Fruit fly (Drosophila melanogaster) whole organism, prepupa: Measurements from ENCODE around the gene NK7.1.

Experiments used
- Blimp-1 ChIP-seq: fragments of 200-800 bp; sonication (Bioruptor generic); optimal IDR thresholded peaks from 3 replicates; lab custom pipeline; 2017; ENCODE audit warnings: missing biosample characterization, missing genetic modification characterization, mild to moderate bottlenecking, moderate library complexity, missing genetic modification reagents
- CG10631 ChIP-seq: fragments of 200-800 bp; sonication (Bioruptor generic); optimal IDR thresholded peaks from 2 replicates; lab custom pipeline; 2016; ENCODE audit warnings: missing biosample characterization, missing genetic modification characterization
- CG10669 ChIP-seq: fragments of 200-800 bp; sonication (Bioruptor generic); optimal IDR thresholded peaks from 3 replicates; lab custom pipeline; 2018; ENCODE audit warnings: missing biosample characterization, mild to moderate bottlenecking, missing genetic modification characterization, moderate library complexity
- CG11294 ChIP-seq: fragments of 200-800 bp; sonication (Bioruptor generic); IDR thresholded peaks from 2 replicates; pipeline ENCODE4 v1.3.6; 2022; ENCODE audit warnings: missing biosample characterization, missing genetic modification characterization
- CG11762 ChIP-seq: fragments of 200-800 bp; sonication (Bioruptor generic); optimal IDR thresholded peaks from 3 replicates; lab custom pipeline; 2016; ENCODE audit warnings: missing biosample characterization, missing genetic modification characterization; ENCODE audit not compliant: insufficient read depth
- CG11902 ChIP-seq: fragments of 200-800 bp; sonication (Bioruptor generic); optimal IDR thresholded peaks from 3 replicates; lab custom pipeline; 2016; ENCODE audit warnings: missing biosample characterization, missing genetic modification characterization
- CG15336 ChIP-seq: fragments of 200-800 bp; sonication (Bioruptor generic); IDR thresholded peaks from 2 replicates; pipeline ENCODE4 v1.3.6; 2022; ENCODE audit warnings: missing biosample characterization, missing genetic modification characterization
- CG1621 ChIP-seq: fragments of 200-800 bp; sonication (Bioruptor generic); optimal IDR thresholded peaks from 3 replicates; lab custom pipeline; 2018; ENCODE audit warnings: missing biosample characterization, mild to moderate bottlenecking, missing genetic modification characterization
- CG16779 ChIP-seq: fragments of 200-800 bp; sonication (Bioruptor generic); optimal IDR thresholded peaks from 3 replicates; lab custom pipeline; 2017; ENCODE audit warnings: missing biosample characterization, mild to moderate bottlenecking, missing genetic modification characterization
- CG3032 ChIP-seq: fragments of 200-800 bp; optimal IDR thresholded peaks from 2 replicates; lab custom pipeline; 2019; ENCODE audit warnings: missing biosample characterization, mild to moderate bottlenecking, missing genetic modification characterization, moderate library complexity
- CG31627 ChIP-seq: fragments of 200-800 bp; sonication (Bioruptor generic); optimal IDR thresholded peaks from 3 replicates; lab custom pipeline; 2016; ENCODE audit warnings: missing biosample characterization, missing genetic modification characterization
- CG32006 ChIP-seq: fragments of 200-800 bp; sonication (Bioruptor generic); optimal IDR thresholded peaks from 3 replicates; lab custom pipeline; 2017; ENCODE audit warnings: missing biosample characterization, mild to moderate bottlenecking, missing genetic modification characterization
- CG3919 ChIP-seq: fragments of 200-800 bp; sonication (Bioruptor generic); optimal IDR thresholded peaks from 3 replicates; lab custom pipeline; 2016; ENCODE audit warnings: missing biosample characterization, missing genetic modification characterization
- CG6163 ChIP-seq: fragments of 200-800 bp; sonication (Bioruptor generic); IDR thresholded peaks from 3 replicates; pipeline ENCODE4 v1.3.6; 2022; ENCODE audit warnings: missing biosample characterization, missing genetic modification characterization
- CG6276 ChIP-seq: fragments of 200-800 bp; sonication (Bioruptor generic); optimal IDR thresholded peaks from 2 replicates; lab custom pipeline; 2017; ENCODE audit warnings: missing biosample characterization, mild to moderate bottlenecking, missing genetic modification characterization
- CG6792 ChIP-seq: fragments of 200-800 bp; sonication (Bioruptor generic); optimal IDR thresholded peaks from 3 replicates; lab custom pipeline; 2016; ENCODE audit warnings: missing biosample characterization, missing genetic modification characterization
- CG7368 ChIP-seq: fragments of 200-800 bp; sonication (Bioruptor generic); optimal IDR thresholded peaks from 3 replicates; lab custom pipeline; 2016; ENCODE audit warnings: missing biosample characterization, missing genetic modification characterization
- CG8119 ChIP-seq: fragments of 200-800 bp; sonication (Bioruptor generic); IDR thresholded peaks from 3 replicates; pipeline ENCODE4 v1.3.6; 2022; ENCODE audit warnings: missing biosample characterization, missing genetic modification characterization
- CG8632 ChIP-seq: fragments of 200-800 bp; sonication (Bioruptor generic); optimal IDR thresholded peaks from 3 replicates; lab custom pipeline; 2016; ENCODE audit warnings: missing biosample characterization, missing genetic modification characterization
- CG9139 ChIP-seq: fragments of 200-800 bp; sonication (Bioruptor generic); optimal IDR thresholded peaks from 3 replicates; lab custom pipeline; 2017; ENCODE audit warnings: missing biosample characterization, mild to moderate bottlenecking, missing genetic modification characterization
- Eip75B ChIP-seq: fragments of 200-800 bp; sonication (Bioruptor generic); optimal IDR thresholded peaks from 3 replicates; lab custom pipeline; 2016; ENCODE audit warnings: missing biosample characterization, missing genetic modification characterization
- Eip78C ChIP-seq: fragments of 200-800 bp; sonication (Bioruptor generic); peaks from one replicate; lab custom pipeline; 2016; ENCODE audit warnings: missing biosample characterization, missing genetic modification characterization
- Ets21C ChIP-seq: fragments of 200-800 bp; sonication (Bioruptor generic); optimal IDR thresholded peaks from 3 replicates; lab custom pipeline; 2016; ENCODE audit warnings: missing biosample characterization, missing genetic modification characterization
- Ets96B ChIP-seq: fragments of 200-800 bp; optimal IDR thresholded peaks from 2 replicates; lab custom pipeline; 2019; ENCODE audit warnings: missing biosample characterization, mild to moderate bottlenecking, missing genetic modification characterization, moderate library complexity
- Hr38 ChIP-seq: sonication (Bioruptor generic); optimal IDR thresholded peaks from 2 replicates; lab custom pipeline; 2016; ENCODE audit warnings: missing biosample characterization, missing genetic modification characterization
- Hr39 ChIP-seq: fragments of 200-800 bp; sonication (Bioruptor generic); optimal IDR thresholded peaks from 2 replicates; lab custom pipeline; 2016; ENCODE audit warnings: missing biosample characterization, missing genetic modification characterization
- Hr4 ChIP-seq: fragments of 200-800 bp; sonication (Bioruptor generic); optimal IDR thresholded peaks from 3 replicates; lab custom pipeline; 2016; ENCODE audit warnings: missing biosample characterization, missing genetic modification characterization
- Lpt ChIP-seq: fragments of 200-800 bp; sonication (Bioruptor generic); optimal IDR thresholded peaks from 3 replicates; lab custom pipeline; 2016; ENCODE audit warnings: missing biosample characterization, missing genetic modification characterization
- Met ChIP-seq: fragments of 200-800 bp; sonication (Bioruptor generic); optimal IDR thresholded peaks from 3 replicates; lab custom pipeline; 2016; ENCODE audit warnings: missing biosample characterization, missing genetic modification characterization
- OdsH ChIP-seq: fragments of 200-800 bp; sonication (Bioruptor generic); optimal IDR thresholded peaks from 3 replicates; lab custom pipeline; 2016; ENCODE audit warnings: missing biosample characterization, missing genetic modification characterization
- Smox ChIP-seq: fragments of 200-800 bp; sonication (Bioruptor generic); optimal IDR thresholded peaks from 3 replicates; lab custom pipeline; 2016; ENCODE audit warnings: missing biosample characterization, missing genetic modification characterization
- Sox102F ChIP-seq: fragments of 200-800 bp; sonication (Bioruptor generic); optimal IDR thresholded peaks from 2 replicates; lab custom pipeline; 2016; ENCODE audit warnings: missing biosample characterization, mild to moderate bottlenecking, missing genetic modification characterization
- Sox14 ChIP-seq: fragments of 200-800 bp; sonication (Bioruptor generic); optimal IDR thresholded peaks from 3 replicates; lab custom pipeline; 2016; ENCODE audit warnings: missing biosample characterization, missing genetic modification characterization
- Sox15 ChIP-seq: fragments of 200-800 bp; sonication (Bioruptor generic); optimal IDR thresholded peaks from 3 replicates; lab custom pipeline; 2016; ENCODE audit warnings: missing biosample characterization, missing genetic modification characterization
- achi ChIP-seq: fragments of 200-800 bp; sonication (Bioruptor generic); optimal IDR thresholded peaks from 3 replicates; lab custom pipeline; 2016; ENCODE audit warnings: missing biosample characterization, missing genetic modification characterization
- acj6 ChIP-seq: fragments of 200-800 bp; sonication (Bioruptor generic); optimal IDR thresholded peaks from 3 replicates; lab custom pipeline; 2016; ENCODE audit warnings: missing biosample characterization, missing genetic modification characterization
- cyc ChIP-seq: fragments of 200-800 bp; sonication (Bioruptor generic); optimal IDR thresholded peaks from 3 replicates; lab custom pipeline; 2016; ENCODE audit warnings: missing biosample characterization, missing genetic modification characterization
- dsx ChIP-seq: fragments of 200-800 bp; optimal IDR thresholded peaks from 3 replicates; lab custom pipeline; 2019; ENCODE audit warnings: missing biosample characterization, mild to moderate bottlenecking, missing genetic modification characterization, moderate library complexity; ENCODE audit not compliant: poor library complexity, severe bottlenecking
- esn ChIP-seq: fragments of 200-800 bp; sonication (Bioruptor generic); optimal IDR thresholded peaks from 2 replicates; lab custom pipeline; 2016; ENCODE audit warnings: missing biosample characterization, mild to moderate bottlenecking, missing genetic modification characterization, moderate library complexity
- fd85E ChIP-seq: fragments of 200-800 bp; sonication (Bioruptor generic); optimal IDR thresholded peaks from 3 replicates; lab custom pipeline; 2016; ENCODE audit warnings: missing biosample characterization, missing genetic modification characterization
- fkh ChIP-seq: fragments of 200-800 bp; sonication (Bioruptor generic); optimal IDR thresholded peaks from 3 replicates; lab custom pipeline; 2017; ENCODE audit warnings: missing biosample characterization, mild to moderate bottlenecking, missing genetic modification characterization, moderate library complexity
- net ChIP-seq: fragments of 200-800 bp; sonication (Bioruptor generic); optimal IDR thresholded peaks from 3 replicates; lab custom pipeline; 2016; ENCODE audit warnings: missing biosample characterization, missing genetic modification characterization
- pdm3 ChIP-seq: fragments of 200-800 bp; sonication (Bioruptor generic); optimal IDR thresholded peaks from 3 replicates; lab custom pipeline; 2016; ENCODE audit warnings: missing biosample characterization, missing genetic modification characterization
- salr ChIP-seq, 2 experiments: fragments of 200-800 bp; sonication (Bioruptor generic); optimal IDR thresholded peaks; 3 replicates each; lab custom pipeline; 2016 to 2018; ENCODE audit warnings: missing biosample characterization in 2 of 2, missing genetic modification characterization in 2 of 2, mild to moderate bottlenecking in 1 of 2
- spab ChIP-seq: fragments of 200-800 bp; sonication (Bioruptor generic); optimal IDR thresholded peaks from 2 replicates; lab custom pipeline; 2017; ENCODE audit warnings: missing biosample characterization, mild to moderate bottlenecking, missing genetic modification characterization, missing genetic modification reagents
- svp ChIP-seq: fragments of 200-800 bp; sonication (Bioruptor generic); peaks from one replicate; lab custom pipeline; 2016; ENCODE audit warnings: missing biosample characterization, missing genetic modification characterization
- topi ChIP-seq: fragments of 200-800 bp; sonication (Bioruptor generic); optimal IDR thresholded peaks from 3 replicates; lab custom pipeline; 2016; ENCODE audit warnings: missing biosample characterization, missing genetic modification characterization
- vri ChIP-seq: fragments of 200-800 bp; sonication (Bioruptor generic); optimal IDR thresholded peaks from 3 replicates; lab custom pipeline; 2016; ENCODE audit warnings: missing biosample characterization, mild to moderate bottlenecking, missing genetic modification characterization

NK7.1 gene

dm6 chr3R:14390465-14390864, 17.7 kb upstream of the NK7.1 start (continued):
- TF ChIP-seq CG8119: peak; percentile 78
- peak; percentile 74 for TF ChIP-seq CG32006 (GFP tag; lab: Kevin White, UChicago)
- TF ChIP-seq Ets21C: no peak
- TF ChIP-seq Eip75B (GFP tag; lab: Kevin White, UChicago): peak; percentile 49
- peak; percentile 26 for TF ChIP-seq Hr39 (GFP tag; lab: Kevin White, UChicago)
- peak; percentile 66 for TF ChIP-seq CG3919 (GFP tag; lab: Kevin White, UChicago)
- peak; percentile 21 for TF ChIP-seq CG31627 (GFP tag; lab: Kevin White, UChicago)
- no peak for TF ChIP-seq vri
- no peak for TF ChIP-seq CG8632 (GFP tag; lab: Kevin White, UChicago)
- peak; percentile 7 for TF ChIP-seq CG11902 (GFP tag; lab: Kevin White, UChicago)
- peak; percentile 65 for TF ChIP-seq CG6276 (GFP tag; lab: Kevin White, UChicago)
- peak; percentile 57 for TF ChIP-seq CG3032 (tag; lab: Kevin White, UChicago)
- peak; percentile 63 for TF ChIP-seq achi

dm6 chr3R:14389258-14389657, 16.5 kb upstream of the NK7.1 start:
- TF ChIP-seq spab: peak; percentile 73
- peak; percentile 56 for TF ChIP-seq CG7368 (GFP tag; lab: Kevin White, UChicago)
- peak; percentile 33 for TF ChIP-seq CG9139 (GFP tag; lab: Kevin White, UChicago)
- TF ChIP-seq CG10631: peak; percentile 28
- peak; percentile 33 for TF ChIP-seq Lpt (GFP tag; lab: Kevin White, UChicago)
- no peak for TF ChIP-seq vri
- TF ChIP-seq CG10669 (GFP tag; lab: Kevin White, UChicago): peak; percentile 70
- peak in 1 of 2 experiments; percentile 41 for TF ChIP-seq salr (GFP tag; optimal IDR thresholded peaks at IDR 0.05; lab: Kevin White, UChicago)
- peak; percentile 58 for TF ChIP-seq CG32006 (GFP tag; lab: Kevin White, UChicago)
- peak; percentile 66 for TF ChIP-seq CG6163 (GFP tag; lab: Robert Waterston, UW)
- TF ChIP-seq Eip78C (GFP tag; lab: Kevin White, UChicago): peak; percentile 86
- TF ChIP-seq CG11762 (GFP tag; lab: Kevin White, UChicago): peak; percentile 24
- TF ChIP-seq svp (GFP tag; lab: Kevin White, UChicago): peak; percentile 94
- TF ChIP-seq Hr38 (GFP tag; lab: Kevin White, UChicago): no peak
- peak; percentile 65 for TF ChIP-seq OdsH (GFP tag; lab: Kevin White, UChicago)
- TF ChIP-seq Sox15 (GFP tag; lab: Kevin White, UChicago): peak; percentile 51
- peak; percentile 38 for TF ChIP-seq Eip75B (GFP tag; lab: Kevin White, UChicago)
- peak; percentile 36 for TF ChIP-seq Sox14 (GFP tag; lab: Kevin White, UChicago)
- peak; percentile 39 for TF ChIP-seq net (GFP tag; lab: Kevin White, UChicago)
- TF ChIP-seq fd85E (GFP tag; lab: Kevin White, UChicago): no peak
- TF ChIP-seq Met (GFP tag; lab: Kevin White, UChicago): peak; percentile 59
- TF ChIP-seq pdm3 (GFP tag; lab: Kevin White, UChicago): peak; percentile 57
- TF ChIP-seq topi (GFP tag; lab: Kevin White, UChicago): peak; percentile 62
- no peak for TF ChIP-seq CG16779 (tag; lab: Kevin White, UChicago)
- peak; percentile 51; the same call in 1 of the 2 replicates for TF ChIP-seq CG15336 (GFP tag; lab: Robert Waterston, UW)
- peak; percentile 55 for TF ChIP-seq dsx (GFP tag; lab: Kevin White, UChicago)
- no peak for TF ChIP-seq CG6792 (GFP tag; lab: Kevin White, UChicago)
- TF ChIP-seq CG6276 (GFP tag; lab: Kevin White, UChicago): peak; percentile 30
- no peak for TF ChIP-seq Ets21C
- TF ChIP-seq CG1621 (tag; lab: Kevin White, UChicago): peak; percentile 17
- peak; percentile 21 for TF ChIP-seq CG11902 (GFP tag; lab: Kevin White, UChicago)
- peak; percentile 66 for TF ChIP-seq Ets96B (tag; lab: Kevin White, UChicago)
- no peak for TF ChIP-seq Blimp-1 (GFP tag; lab: Kevin White, UChicago)
- TF ChIP-seq acj6: peak; percentile 71
- TF ChIP-seq CG31627 (GFP tag; lab: Kevin White, UChicago): peak; percentile 45
- no peak for TF ChIP-seq fkh (GFP tag; lab: Kevin White, UChicago)
- TF ChIP-seq cyc (GFP tag; lab: Kevin White, UChicago): peak; percentile 48
- TF ChIP-seq esn (GFP tag; lab: Kevin White, UChicago): peak; percentile 55
- TF ChIP-seq Hr4: peak; percentile 43
- TF ChIP-seq CG8632 (GFP tag; lab: Kevin White, UChicago): peak; percentile 52
- peak; percentile 10; the same call in 1 of the 2 replicates for TF ChIP-seq CG11294 (GFP tag; lab: Robert Waterston, UW)
- peak; percentile 61; the same call in 2 of the 3 replicates for TF ChIP-seq CG8119
- TF ChIP-seq achi: peak; percentile 46
- TF ChIP-seq CG3032 (tag; lab: Kevin White, UChicago): peak; percentile 65
- TF ChIP-seq Sox102F (GFP tag; lab: Kevin White, UChicago): peak; percentile 43
- peak; percentile 51 for TF ChIP-seq Smox (GFP tag; lab: Kevin White, UChicago)
